Fruit fly (Drosophila melanogaster): Measurements from ENCODE around the gene DCTN5-p25.

Gene DCTN5-p25

DNA sequence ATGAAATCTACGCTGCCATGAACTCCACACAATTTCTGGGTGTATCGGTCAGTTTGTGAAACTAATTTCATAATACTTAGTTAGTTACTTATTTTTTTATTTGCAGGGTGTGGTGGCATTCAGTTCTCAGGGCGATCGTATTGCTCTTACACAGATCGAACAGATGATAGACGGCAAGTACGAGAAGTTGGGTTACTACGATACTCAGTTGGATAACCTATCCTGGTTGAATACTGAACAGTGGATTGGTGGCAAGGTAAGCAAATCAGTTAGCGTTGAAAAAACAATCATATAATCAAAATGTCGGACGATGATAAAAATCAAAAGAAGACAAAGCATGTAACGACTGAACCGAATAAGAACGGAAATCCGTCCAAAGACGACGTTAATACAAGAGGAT lies 21.0 kb downstream of the DCTN5-p25 start, which contains the start of gene CG33310:
Gene CG33310 (plus strand): TSS at position 301 of the 400 bp plus-strand sequence.
- no peak for TF ChIP-seq Ets21C (GFP tag; optimal IDR thresholded peaks at IDR 0.05)
- no peak for TF ChIP-seq Eip78C (GFP tag)
- no peak for TF ChIP-seq dsx (GFP tag; optimal IDR thresholded peaks at IDR 0.05; ENCODE audit: poor library complexity, severe bottlenecking)
- TF ChIP-seq cyc (GFP tag; optimal IDR thresholded peaks at IDR 0.05): no peak
- TF ChIP-seq CG9139 (GFP tag; optimal IDR thresholded peaks at IDR 0.05): no peak
- TF ChIP-seq fkh (GFP tag; optimal IDR thresholded peaks at IDR 0.05): no peak
- no peak for TF ChIP-seq CG4318 (GFP tag; optimal IDR thresholded peaks at IDR 0.05)
- TF ChIP-seq Sox14 (GFP tag; optimal IDR thresholded peaks at IDR 0.05): no peak
- no peak for TF ChIP-seq CG11294 (GFP tag; IDR thresholded peaks at IDR 0.05)
- no peak for TF ChIP-seq CG8319 (GFP tag; optimal IDR thresholded peaks at IDR 0.05)
- TF ChIP-seq CG10669 (GFP tag; optimal IDR thresholded peaks at IDR 0.05): no peak
- TF ChIP-seq lz (GFP tag; optimal IDR thresholded peaks at IDR 0.05): no peak
- no peak for TF ChIP-seq CG7368 (GFP tag; optimal IDR thresholded peaks at IDR 0.05)
- TF ChIP-seq CG10631 (GFP tag; optimal IDR thresholded peaks at IDR 0.05): no peak
- no peak for TF ChIP-seq Blimp-1 (GFP tag; optimal IDR thresholded peaks at IDR 0.05)
- no peak for TF ChIP-seq vri (GFP tag; optimal IDR thresholded peaks at IDR 0.05)

- TF ChIP-seq Lpt (GFP tag; optimal IDR thresholded peaks at IDR 0.05): no peak
- no peak for TF ChIP-seq esn (GFP tag; optimal IDR thresholded peaks at IDR 0.05)
- TF ChIP-seq Blimp-1 (GFP tag; optimal IDR thresholded peaks at IDR 0.05): no peak
- no peak for TF ChIP-seq fkh (GFP tag; optimal IDR thresholded peaks at IDR 0.05)
- no peak for TF ChIP-seq Sox102F (GFP tag; optimal IDR thresholded peaks at IDR 0.05)
- TF ChIP-seq Eip93F (GFP tag; optimal IDR thresholded peaks at IDR 0.05): no peak
- no peak for TF ChIP-seq CG3919 (GFP tag; optimal IDR thresholded peaks at IDR 0.05)
- no peak for TF ChIP-seq eg (GFP tag; IDR thresholded peaks at IDR 0.05)
- TF ChIP-seq OdsH (GFP tag; optimal IDR thresholded peaks at IDR 0.05): no peak
- TF ChIP-seq CG34406 (GFP tag; optimal IDR thresholded peaks at IDR 0.05): no peak
- no peak for TF ChIP-seq Gug (GFP tag; IDR thresholded peaks at IDR 0.05)
- TF ChIP-seq CG3032 (tag; optimal IDR thresholded peaks at IDR 0.05): no peak
- TF ChIP-seq spab (GFP tag; optimal IDR thresholded peaks at IDR 0.05): no peak
- TF ChIP-seq CG6792 (GFP tag; optimal IDR thresholded peaks at IDR 0.05): no peak
- no peak for TF ChIP-seq dsx (GFP tag; optimal IDR thresholded peaks at IDR 0.05; ENCODE audit: poor library complexity, severe bottlenecking)
- no peak for TF ChIP-seq CG6276 (GFP tag; optimal IDR thresholded peaks at IDR 0.05)
Measured at dm6 chr2L:15031650-15032049, 26.1 kb downstream of the DCTN5-p25 start, which contains the start of gene CG31832. TSS of gene CG31832 (minus strand) at chr2L:15031750.

DNA sequence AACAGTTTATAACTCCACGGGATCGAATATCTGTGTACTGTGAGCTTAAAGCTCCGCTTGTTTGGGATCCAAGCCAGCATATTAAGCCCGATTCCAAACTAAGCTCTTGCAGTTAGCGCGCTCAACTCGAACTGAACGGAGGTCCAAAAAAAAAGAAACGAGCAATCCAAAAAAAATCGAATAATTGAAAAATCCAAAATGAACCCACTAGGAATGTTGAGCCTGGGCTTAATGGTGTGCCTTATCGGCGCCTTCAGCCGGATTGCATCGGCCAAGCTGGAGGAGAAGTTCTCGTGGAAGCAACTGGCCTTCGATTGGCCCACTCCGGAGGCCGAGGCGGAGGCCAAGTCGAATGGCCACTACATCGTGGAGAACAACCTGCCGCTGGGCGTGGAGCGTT lies 29.8 kb downstream of the DCTN5-p25 start, which contains the start of gene yellow-c:
Gene yellow-c (plus strand): TSS at position 29 of the 400 bp plus-strand sequence.
- TF ChIP-seq CG16779 (tag; optimal IDR thresholded peaks at IDR 0.05) (no peak), Gug (GFP tag; IDR thresholded peaks at IDR 0.05) (no peak), Sox102F (GFP tag; optimal IDR thresholded peaks at IDR 0.05) (no peak), CG11294 (GFP tag; IDR thresholded peaks at IDR 0.05) (no peak), Ets21C (GFP tag; optimal IDR thresholded peaks at IDR 0.05) (no peak), net (GFP tag; optimal IDR thresholded peaks at IDR 0.05) (no peak)

- TF ChIP-seq Hr4 (GFP tag; optimal IDR thresholded peaks at IDR 0.05): no peak
- TF ChIP-seq Sox14 (GFP tag; optimal IDR thresholded peaks at IDR 0.05): no peak
- TF ChIP-seq Eip78C (GFP tag): peak; percentile 8
Measured at dm6 chr2L:15038339-15039308, 33.1 kb downstream of the DCTN5-p25 start, which contains the start of gene CIAPIN1. TSS of gene CIAPIN1 (minus strand) at chr2L:15038861.
